Fruit fly (Drosophila melanogaster) whole organism, wandering third instar larva: Measurements from ENCODE around the gene spg.
A peak's percentile ranks its signal among the peaks of the same experiment; 100 is the strongest.

Source experiments
- Rel ChIP-seq, 2 experiments: fragments of 200-800 bp; sonication (Bioruptor generic) in 1 of 2; optimal IDR thresholded peaks; 2 replicates in 1 of 2; 3 replicates in 1 of 2; lab custom pipeline; 2016 to 2019; ENCODE audit warnings: mild to moderate bottlenecking in 2 of 2, missing biosample characterization in 2 of 2, missing genetic modification characterization in 2 of 2, moderate library complexity in 1 of 2
- dsf ChIP-seq: sonication (Bioruptor generic); optimal IDR thresholded peaks from 2 replicates; lab custom pipeline; 2016; ENCODE audit warnings: missing biosample characterization, missing genetic modification characterization, borderline replicate concordance
- sage ChIP-seq: fragments of 200-800 bp; sonication (Bioruptor generic); optimal IDR thresholded peaks from 2 replicates; lab custom pipeline; 2016; ENCODE audit warnings: missing biosample characterization, mild to moderate bottlenecking, missing genetic modification characterization

spg gene

dm6 chr3R:28913890-28914750 lies 69.0 kb downstream of the spg start:
- TF ChIP-seq dsf (GFP tag; lab: Kevin White, UChicago) = no peak
- no peak for TF ChIP-seq sage (GFP tag; lab: Kevin White, UChicago)
- TF ChIP-seq Rel (GFP tag; optimal IDR thresholded peaks at IDR 0.05; lab: Kevin White, UChicago) = no peak
- peak; percentile 92 for TF ChIP-seq Rel (tag; optimal IDR thresholded peaks at IDR 0.05; lab: Kevin White, UChicago)
